Worm (Caenorhabditis elegans) whole organism, L4 larva: ENCODE measurements around the gene srw-2.
A peak's percentile ranks its signal among the peaks of the same experiment; 100 is the strongest.

Experiments used
- F26F4.8 ChIP-seq: fragments of 200-800 bp; sonication (Bioruptor generic); conservative IDR thresholded peaks from 2 replicates; pipeline ENCODE4 v1.3.6; 2022; ENCODE audit warnings: missing genetic modification characterization, missing compliant biosample characterization
- F49E8.2 ChIP-seq: sonication (generic microtip); optimal IDR thresholded peaks from 2 replicates; lab custom pipeline; 2016; ENCODE audit warnings: missing compliant biosample characterization, mild to moderate bottlenecking, missing genetic modification characterization, borderline replicate concordance
- R02D3.7 ChIP-seq: fragments of 150-350 bp; sonication (generic microtip); optimal IDR thresholded peaks from 3 replicates; lab custom pipeline; 2014; ENCODE audit warnings: missing biosample characterization, missing genetic modification characterization
- T20F7.1 ChIP-seq: fragments of 200-800 bp; sonication (Bioruptor generic); optimal IDR thresholded peaks from 2 replicates; lab custom pipeline; 2018; ENCODE audit warnings: mild to moderate bottlenecking, missing genetic modification characterization, missing compliant biosample characterization
- Y105C5A.15 ChIP-seq: fragments of 200-800 bp; sonication (Bioruptor generic); IDR thresholded peaks from 2 replicates; pipeline ENCODE4 v1.3.6; 2022; ENCODE audit warnings: missing genetic modification characterization, missing compliant biosample characterization
- Y75B8A.6 ChIP-seq: fragments of 200-800 bp; sonication (Bioruptor generic); IDR thresholded peaks from 2 replicates; pipeline ENCODE4 v1.3.6; 2022; ENCODE audit warnings: missing genetic modification reagents, missing genetic modification characterization, missing compliant biosample characterization
- aha-1 ChIP-seq: fragments of 150-350 bp; peaks from one replicate; lab custom pipeline; 2014; ENCODE audit warnings: missing biosample characterization, missing genetic modification characterization
- arid-1 ChIP-seq: fragments of 200-800 bp; sonication (Bioruptor generic); conservative IDR thresholded peaks from 2 replicates; pipeline ENCODE4 v1.3.6; 2022; ENCODE audit warnings: missing genetic modification reagents, missing genetic modification characterization, missing compliant biosample characterization
- ceh-28 ChIP-seq: fragments of 150-350 bp; optimal IDR thresholded peaks from 2 replicates; lab custom pipeline; 2014; ENCODE audit warnings: missing biosample characterization, missing genetic modification reagents, missing genetic modification characterization
- ces-1 ChIP-seq: fragments of 150-350 bp; sonication (generic microtip); optimal IDR thresholded peaks from 4 replicates; lab custom pipeline; 2014; ENCODE audit warnings: missing biosample characterization, missing genetic modification reagents, missing genetic modification characterization
- daf-12 ChIP-seq: fragments of 150-350 bp; optimal IDR thresholded peaks from 2 replicates; lab custom pipeline; 2014; ENCODE audit warnings: missing biosample characterization, missing genetic modification reagents, missing genetic modification characterization
- daf-8 ChIP-seq: fragments of 200-800 bp; sonication (Bioruptor generic); IDR thresholded peaks from 2 replicates; pipeline ENCODE4 v1.3.6; 2022; ENCODE audit warnings: missing genetic modification characterization, missing compliant biosample characterization
- dmd-6 ChIP-seq: fragments of 200-800 bp; sonication (Bioruptor generic); IDR thresholded peaks from 2 replicates; pipeline ENCODE4 v1.3.6; 2022; ENCODE audit warnings: missing genetic modification reagents, missing genetic modification characterization, missing compliant biosample characterization
- dmd-8 ChIP-seq: fragments of 200-800 bp; sonication (Bioruptor generic); IDR thresholded peaks from 2 replicates; pipeline ENCODE4 v1.3.6; 2022; ENCODE audit warnings: missing genetic modification characterization, missing compliant biosample characterization
- dpl-1 ChIP-seq: fragments of 150-350 bp; optimal IDR thresholded peaks from 2 replicates; lab custom pipeline; 2014; ENCODE audit warnings: missing biosample characterization, missing genetic modification reagents, missing genetic modification characterization
- dve-1 ChIP-seq: sonication (generic microtip); optimal IDR thresholded peaks from 2 replicates; lab custom pipeline; 2017; ENCODE audit warnings: antibody characterized with exemption, mild to moderate bottlenecking, missing genetic modification characterization, missing compliant biosample characterization; ENCODE audit not compliant: insufficient read depth
- fkh-10 ChIP-seq: fragments of 150-350 bp; optimal IDR thresholded peaks from 2 replicates; lab custom pipeline; 2014; ENCODE audit warnings: missing biosample characterization, missing genetic modification reagents, missing genetic modification characterization
- hif-1 ChIP-seq, 2 experiments: sonication (generic microtip); optimal IDR thresholded peaks; 2 replicates each; lab custom pipeline; 2016 to 2017; ENCODE audit warnings: missing compliant biosample characterization in 2 of 2, missing genetic modification characterization in 2 of 2, missing genetic modification reagents in 2 of 2, missing genotype in 2 of 2, mild to moderate bottlenecking in 1 of 2
- hmg-1.1 ChIP-seq: fragments of 200-800 bp; sonication (Bioruptor generic); IDR thresholded peaks from 2 replicates; pipeline ENCODE4 v1.3.6; 2022; ENCODE audit warnings: missing genetic modification reagents, missing genetic modification characterization, missing compliant biosample characterization
- lin-29 ChIP-seq: fragments of 200-800 bp; sonication (Bioruptor generic); IDR thresholded peaks from 2 replicates; pipeline ENCODE4 v1.3.6; 2022; ENCODE audit warnings: missing genetic modification reagents, missing genetic modification characterization, missing compliant biosample characterization
- lir-3 ChIP-seq: sonication (generic microtip); optimal IDR thresholded peaks from 2 replicates; lab custom pipeline; 2016; ENCODE audit warnings: mild to moderate bottlenecking, missing genetic modification characterization, missing compliant biosample characterization
- mdl-1 ChIP-seq, 2 experiments: fragments of 150-350 bp in 1 of 2; sonication (generic microtip) in 1 of 2; optimal IDR thresholded peaks; 2 replicates each; lab custom pipeline; 2014 to 2017; ENCODE audit warnings: missing biosample characterization in 2 of 2, missing genetic modification characterization in 2 of 2
- mdt-29 ChIP-seq: fragments of 200-800 bp; sonication (Bioruptor generic); IDR thresholded peaks from 2 replicates; pipeline ENCODE4 v1.3.6; 2022; ENCODE audit warnings: missing genetic modification reagents, missing genetic modification characterization, missing compliant biosample characterization
- mes-2 ChIP-seq: sonication (generic microtip); optimal IDR thresholded peaks from 2 replicates; lab custom pipeline; 2016; ENCODE audit warnings: missing genotype, mild to moderate bottlenecking, missing genetic modification characterization, missing compliant biosample characterization; ENCODE audit not compliant: poor library complexity, severe bottlenecking
- nhr-10 ChIP-seq: fragments of 150-350 bp; optimal IDR thresholded peaks from 2 replicates; lab custom pipeline; 2014; ENCODE audit warnings: missing biosample characterization, missing genetic modification characterization
- nhr-111 ChIP-seq: fragments of 200-800 bp; sonication (Bioruptor generic); optimal IDR thresholded peaks from 2 replicates; lab custom pipeline; 2018; ENCODE audit warnings: mild to moderate bottlenecking, missing genetic modification characterization, missing compliant biosample characterization
- nhr-76 ChIP-seq: fragments of 150-350 bp; optimal IDR thresholded peaks from 2 replicates; lab custom pipeline; 2014; ENCODE audit warnings: missing biosample characterization, missing genetic modification characterization
- php-3 ChIP-seq: fragments of 200-800 bp; sonication (Bioruptor generic); IDR thresholded peaks from 2 replicates; pipeline ENCODE4 v1.3.6; 2022; ENCODE audit warnings: missing genetic modification reagents, missing genetic modification characterization, missing compliant biosample characterization
- saeg-2 ChIP-seq: fragments of 200-800 bp; sonication (Bioruptor generic); IDR thresholded peaks from 2 replicates; pipeline ENCODE4 v1.3.6; 2022; ENCODE audit warnings: missing genetic modification reagents, missing genetic modification characterization, missing compliant biosample characterization
- set-16 ChIP-seq: fragments of 200-800 bp; sonication (Bioruptor generic); IDR thresholded peaks from 2 replicates; pipeline ENCODE4 v1.3.6; 2022; ENCODE audit warnings: missing genetic modification reagents, missing genetic modification characterization, missing compliant biosample characterization
- snpc-1.2 ChIP-seq: fragments of 200-800 bp; sonication (Bioruptor generic); IDR thresholded peaks from 2 replicates; pipeline ENCODE4 v1.3.6; 2022; ENCODE audit warnings: missing genetic modification reagents, missing genetic modification characterization, missing compliant biosample characterization
- spr-1 ChIP-seq: sonication (generic microtip); optimal IDR thresholded peaks from 2 replicates; lab custom pipeline; 2016; ENCODE audit warnings: mild to moderate bottlenecking, missing genetic modification characterization, missing compliant biosample characterization
- tag-97 ChIP-seq: fragments of 200-800 bp; sonication (Bioruptor generic); IDR thresholded peaks from 2 replicates; pipeline ENCODE4 v1.3.6; 2022; ENCODE audit warnings: missing genetic modification characterization, missing compliant biosample characterization
- tra-1 ChIP-seq: fragments of 200-800 bp; sonication (Bioruptor generic); IDR thresholded peaks from 2 replicates; pipeline ENCODE4 v1.3.6; 2022; ENCODE audit warnings: missing genetic modification reagents, missing genetic modification characterization, missing compliant biosample characterization
- zfp-3 ChIP-seq: fragments of 200-800 bp; sonication (Bioruptor generic); conservative IDR thresholded peaks from 2 replicates; pipeline ENCODE4 v1.3.6; 2022; ENCODE audit warnings: missing genetic modification reagents, missing genetic modification characterization, missing compliant biosample characterization
- zip-2 ChIP-seq: fragments of 150-350 bp; optimal IDR thresholded peaks from 2 replicates; lab custom pipeline; 2014; ENCODE audit warnings: missing biosample characterization, missing genetic modification characterization
- ztf-7 ChIP-seq: fragments of 150-350 bp; optimal IDR thresholded peaks from 2 replicates; lab custom pipeline; 2014; ENCODE audit warnings: missing biosample characterization, missing genetic modification characterization

The srw-2 gene

DNA sequence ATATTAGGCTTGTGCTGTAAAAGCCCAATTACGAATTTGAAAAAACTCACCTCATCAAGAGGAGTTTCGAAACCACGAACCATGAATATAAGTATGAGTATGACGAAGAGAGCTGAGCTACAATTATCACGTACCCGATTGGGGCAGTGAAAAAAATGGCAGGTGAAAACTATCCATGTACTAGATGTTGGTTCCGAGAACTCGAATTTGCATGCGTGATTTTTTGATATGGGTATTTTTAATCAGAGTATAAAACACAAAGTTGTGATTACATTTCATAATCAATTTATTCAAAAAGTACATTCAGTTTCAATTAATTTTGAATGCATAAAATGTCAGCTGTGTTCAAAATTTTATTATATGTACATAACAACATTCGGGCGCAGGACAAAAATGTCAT is 16.8 kb upstream of the srw-2 start, which contains the start of gene F54E2.9:
TSS of gene F54E2.9 (minus strand) at position 132 of the 400 bp plus-strand sequence.
- TF ChIP-seq zfp-3 (no peak), zip-2 (tag; lab: Kevin White, UChicago) (no peak), ceh-28 (tag; lab: Kevin White, UChicago) (no peak), nhr-10 (no peak), fkh-10 (no peak), dmd-6 (GFP tag; lab: Robert Waterston, UW) (no peak), dve-1 (tag; lab: Kevin White, UChicago) (no peak), F49E8.2 (no peak), saeg-2 (GFP tag; lab: Robert Waterston, UW) (no peak), tag-97 (GFP tag; lab: Robert Waterston, UW) (no peak), Y75B8A.6 (no peak), mdt-29 (GFP tag; lab: Robert Waterston, UW) (no peak), ces-1 (GFP tag; lab: Kevin White, UChicago) (no peak), nhr-76 (tag; lab: Kevin White, UChicago) (no peak), php-3 (no peak), R02D3.7 (tag; lab: Kevin White, UChicago) (no peak), lir-3 (tag; lab: Kevin White, UChicago) (no peak)
- TF ChIP-seq, all 104 proteins: peak for 0

DNA sequence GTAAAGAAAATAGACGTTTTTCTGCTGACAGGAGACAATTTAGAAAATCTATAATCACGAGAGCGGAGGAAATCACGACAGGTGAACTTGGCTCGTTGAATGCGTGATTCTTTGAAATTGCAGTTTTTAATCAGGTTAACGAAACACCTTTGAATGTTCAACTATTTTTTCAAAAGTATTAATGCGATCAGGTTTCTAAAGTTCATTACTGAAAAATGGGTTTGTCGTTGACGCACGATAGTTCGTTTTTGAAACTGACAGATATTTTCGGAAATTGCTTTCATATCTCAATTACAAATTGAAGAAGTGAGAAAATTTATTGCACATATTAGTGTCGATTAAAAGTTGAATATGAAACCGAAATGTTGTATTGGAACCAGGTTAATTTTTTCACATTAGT is 14.7 kb upstream of the srw-2 start, which contains the start of gene F54E2.5:
TSS of gene F54E2.5 (minus strand) at position 101 of the 400 bp plus-strand sequence.
- TF ChIP-seq dpl-1 (GFP tag; lab: Kevin White, UChicago): no peak
- no peak for TF ChIP-seq arid-1
- TF ChIP-seq spr-1 (tag; lab: Kevin White, UChicago): no peak
- TF ChIP-seq hmg-1.1 (GFP tag; lab: Robert Waterston, UW): no peak
- no peak for TF ChIP-seq T20F7.1
- TF ChIP-seq hif-1 (tag; optimal IDR thresholded peaks at IDR 0.05; lab: Kevin White, UChicago): no peak
- TF ChIP-seq mes-2: no peak
- no peak for TF ChIP-seq mdl-1 (tag; optimal IDR thresholded peaks at IDR 0.05; lab: Kevin White, UChicago)

DNA sequence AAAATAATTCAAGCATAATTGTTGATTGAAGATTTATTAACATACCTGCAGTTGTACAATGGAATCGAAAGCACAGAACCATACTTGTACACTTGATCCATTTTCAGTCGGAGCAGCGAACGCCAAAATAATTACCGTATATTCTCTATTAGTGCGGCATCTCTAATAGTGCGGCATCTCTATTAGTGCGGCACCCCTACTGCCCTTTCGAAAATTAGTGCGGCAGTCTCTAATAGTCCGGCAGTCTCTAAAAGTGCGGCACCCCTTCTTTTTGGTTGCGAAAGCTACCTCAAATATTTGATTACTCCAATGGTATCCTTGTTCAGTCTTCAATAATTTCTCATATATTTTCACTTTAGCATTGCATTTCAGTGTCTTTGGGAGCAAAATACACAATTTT is 12.6 kb upstream of the srw-2 start, which contains the start of gene srt-34:
TSS of gene srt-34 (minus strand) at position 101 of the 400 bp plus-strand sequence.
- TF ChIP-seq daf-12 (tag; lab: Kevin White, UChicago) (no peak), daf-8 (GFP tag; lab: Robert Waterston, UW) (no peak), lin-29 (GFP tag; lab: Robert Waterston, UW) (no peak), nhr-111 (no peak), dmd-8 (no peak), nhr-10 (no peak), ztf-7 (no peak)

DNA sequence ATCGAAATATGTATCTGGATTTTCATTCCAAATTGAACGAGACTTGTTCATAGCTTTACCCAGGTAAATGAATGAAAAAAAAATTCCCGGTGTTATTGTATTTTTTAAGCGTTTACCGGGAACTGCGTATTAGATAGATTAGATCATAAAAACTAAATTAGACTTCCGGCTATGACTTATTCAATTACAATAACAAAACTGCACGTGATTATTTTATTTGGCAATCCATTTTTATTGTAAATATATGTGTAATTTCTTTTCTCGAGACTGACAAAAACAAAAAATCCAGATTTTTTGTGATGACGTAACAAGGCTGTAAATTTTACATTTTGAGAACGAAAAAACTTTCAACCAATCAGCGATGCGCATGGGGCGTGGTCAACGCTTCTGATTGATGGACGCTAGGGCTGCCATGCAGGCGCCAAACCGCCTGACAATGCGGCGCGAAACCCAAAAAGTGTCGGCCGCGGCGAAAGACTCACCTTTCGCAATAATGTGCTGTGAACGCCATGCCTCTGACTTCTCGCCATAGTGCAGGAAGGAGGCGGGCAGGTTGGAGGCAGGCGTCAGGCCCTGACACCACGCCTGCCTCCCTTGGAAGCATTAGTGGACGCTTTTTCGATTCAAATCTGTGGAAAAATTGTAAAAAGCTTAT is 8.9 kb upstream of the srw-2 start, which contains the start of gene srh-36:
TSS of gene srh-36 (minus strand) at position 51 of the 655 bp plus-strand sequence.
- TF ChIP-seq set-16 (GFP tag; lab: Robert Waterston, UW) (peak; percentile 73), F26F4.8 (0 out of 2 replicates have a peak, but pooled peaks have one; percentile 35), snpc-1.2 (GFP tag; lab: Robert Waterston, UW) (0 out of 2 replicates have a peak, but pooled peaks have one; percentile 32), aha-1 (tag; lab: Kevin White, UChicago) (peak; percentile 8), tra-1 (no peak), Y105C5A.15 (GFP tag; lab: Robert Waterston, UW) (no peak)
- TF ChIP-seq, all 104 proteins: peak for 4
